Fruit fly (Drosophila melanogaster) whole organism, prepupa: ENCODE results near the gene CG14667.

ENCODE experiments used
- CG11294 ChIP-seq: fragments of 200-800 bp; sonication (Bioruptor generic); IDR thresholded peaks from 2 replicates; pipeline ENCODE4 v1.3.6; 2022; ENCODE audit warnings: missing biosample characterization, missing genetic modification characterization
- CG15336 ChIP-seq: fragments of 200-800 bp; sonication (Bioruptor generic); IDR thresholded peaks from 2 replicates; pipeline ENCODE4 v1.3.6; 2022; ENCODE audit warnings: missing biosample characterization, missing genetic modification characterization
- CG16779 ChIP-seq: fragments of 200-800 bp; sonication (Bioruptor generic); optimal IDR thresholded peaks from 3 replicates; lab custom pipeline; 2017; ENCODE audit warnings: missing biosample characterization, mild to moderate bottlenecking, missing genetic modification characterization
- CG3032 ChIP-seq: fragments of 200-800 bp; optimal IDR thresholded peaks from 2 replicates; lab custom pipeline; 2019; ENCODE audit warnings: missing biosample characterization, mild to moderate bottlenecking, missing genetic modification characterization, moderate library complexity
- CG6163 ChIP-seq: fragments of 200-800 bp; sonication (Bioruptor generic); IDR thresholded peaks from 3 replicates; pipeline ENCODE4 v1.3.6; 2022; ENCODE audit warnings: missing biosample characterization, missing genetic modification characterization
- CG6792 ChIP-seq: fragments of 200-800 bp; sonication (Bioruptor generic); optimal IDR thresholded peaks from 3 replicates; lab custom pipeline; 2016; ENCODE audit warnings: missing biosample characterization, missing genetic modification characterization
- CG6808 ChIP-seq: fragments of 200-800 bp; sonication (Bioruptor generic); optimal IDR thresholded peaks from 3 replicates; lab custom pipeline; 2017; ENCODE audit warnings: missing biosample characterization, missing genetic modification characterization, mild to moderate bottlenecking, moderate library complexity, missing genetic modification reagents
- CG6854 ChIP-seq: fragments of 200-800 bp; sonication (Bioruptor generic); optimal IDR thresholded peaks from 2 replicates; lab custom pipeline; 2017; ENCODE audit warnings: missing biosample characterization, mild to moderate bottlenecking, missing genetic modification characterization
- CG7368 ChIP-seq: fragments of 200-800 bp; sonication (Bioruptor generic); optimal IDR thresholded peaks from 3 replicates; lab custom pipeline; 2016; ENCODE audit warnings: missing biosample characterization, missing genetic modification characterization
- CG8119 ChIP-seq: fragments of 200-800 bp; sonication (Bioruptor generic); IDR thresholded peaks from 3 replicates; pipeline ENCODE4 v1.3.6; 2022; ENCODE audit warnings: missing biosample characterization, missing genetic modification characterization
- CG8632 ChIP-seq: fragments of 200-800 bp; sonication (Bioruptor generic); optimal IDR thresholded peaks from 3 replicates; lab custom pipeline; 2016; ENCODE audit warnings: missing biosample characterization, missing genetic modification characterization
- CG9139 ChIP-seq: fragments of 200-800 bp; sonication (Bioruptor generic); optimal IDR thresholded peaks from 3 replicates; lab custom pipeline; 2017; ENCODE audit warnings: missing biosample characterization, mild to moderate bottlenecking, missing genetic modification characterization
- Eip75B ChIP-seq: fragments of 200-800 bp; sonication (Bioruptor generic); optimal IDR thresholded peaks from 3 replicates; lab custom pipeline; 2016; ENCODE audit warnings: missing biosample characterization, missing genetic modification characterization
- Eip93F ChIP-seq: fragments of 200-800 bp; sonication (Bioruptor generic); optimal IDR thresholded peaks from 2 replicates; lab custom pipeline; 2016; ENCODE audit warnings: missing biosample characterization, mild to moderate bottlenecking, missing genetic modification characterization
- Ets21C ChIP-seq: fragments of 200-800 bp; sonication (Bioruptor generic); optimal IDR thresholded peaks from 3 replicates; lab custom pipeline; 2016; ENCODE audit warnings: missing biosample characterization, missing genetic modification characterization
- Ets96B ChIP-seq: fragments of 200-800 bp; optimal IDR thresholded peaks from 2 replicates; lab custom pipeline; 2019; ENCODE audit warnings: missing biosample characterization, mild to moderate bottlenecking, missing genetic modification characterization, moderate library complexity
- Gug ChIP-seq: fragments of 200-800 bp; sonication (Bioruptor generic); IDR thresholded peaks from 2 replicates; pipeline ENCODE4 v1.3.6; 2022; ENCODE audit warnings: missing biosample characterization, missing genetic modification characterization
- Hr38 ChIP-seq: sonication (Bioruptor generic); optimal IDR thresholded peaks from 2 replicates; lab custom pipeline; 2016; ENCODE audit warnings: missing biosample characterization, missing genetic modification characterization
- Lpt ChIP-seq: fragments of 200-800 bp; sonication (Bioruptor generic); optimal IDR thresholded peaks from 3 replicates; lab custom pipeline; 2016; ENCODE audit warnings: missing biosample characterization, missing genetic modification characterization
- OdsH ChIP-seq: fragments of 200-800 bp; sonication (Bioruptor generic); optimal IDR thresholded peaks from 3 replicates; lab custom pipeline; 2016; ENCODE audit warnings: missing biosample characterization, missing genetic modification characterization
- Smox ChIP-seq: fragments of 200-800 bp; sonication (Bioruptor generic); optimal IDR thresholded peaks from 3 replicates; lab custom pipeline; 2016; ENCODE audit warnings: missing biosample characterization, missing genetic modification characterization
- Sox102F ChIP-seq: fragments of 200-800 bp; sonication (Bioruptor generic); optimal IDR thresholded peaks from 2 replicates; lab custom pipeline; 2016; ENCODE audit warnings: missing biosample characterization, mild to moderate bottlenecking, missing genetic modification characterization
- Sox14 ChIP-seq: fragments of 200-800 bp; sonication (Bioruptor generic); optimal IDR thresholded peaks from 3 replicates; lab custom pipeline; 2016; ENCODE audit warnings: missing biosample characterization, missing genetic modification characterization
- Sox15 ChIP-seq: fragments of 200-800 bp; sonication (Bioruptor generic); optimal IDR thresholded peaks from 3 replicates; lab custom pipeline; 2016; ENCODE audit warnings: missing biosample characterization, missing genetic modification characterization
- dsx ChIP-seq: fragments of 200-800 bp; optimal IDR thresholded peaks from 3 replicates; lab custom pipeline; 2019; ENCODE audit warnings: missing biosample characterization, mild to moderate bottlenecking, missing genetic modification characterization, moderate library complexity; ENCODE audit not compliant: poor library complexity, severe bottlenecking
- esn ChIP-seq: fragments of 200-800 bp; sonication (Bioruptor generic); optimal IDR thresholded peaks from 2 replicates; lab custom pipeline; 2016; ENCODE audit warnings: missing biosample characterization, mild to moderate bottlenecking, missing genetic modification characterization, moderate library complexity
- fd59A ChIP-seq: fragments of 200-800 bp; sonication (Bioruptor generic); optimal IDR thresholded peaks from 2 replicates; lab custom pipeline; 2017; ENCODE audit warnings: missing biosample characterization, mild to moderate bottlenecking, missing genetic modification characterization, missing genetic modification reagents
- fd85E ChIP-seq: fragments of 200-800 bp; sonication (Bioruptor generic); optimal IDR thresholded peaks from 3 replicates; lab custom pipeline; 2016; ENCODE audit warnings: missing biosample characterization, missing genetic modification characterization
- net ChIP-seq: fragments of 200-800 bp; sonication (Bioruptor generic); optimal IDR thresholded peaks from 3 replicates; lab custom pipeline; 2016; ENCODE audit warnings: missing biosample characterization, missing genetic modification characterization
- salr ChIP-seq, 2 experiments: fragments of 200-800 bp; sonication (Bioruptor generic); optimal IDR thresholded peaks; 3 replicates each; lab custom pipeline; 2016 to 2018; ENCODE audit warnings: missing biosample characterization in 2 of 2, missing genetic modification characterization in 2 of 2, mild to moderate bottlenecking in 1 of 2
- spab ChIP-seq: fragments of 200-800 bp; sonication (Bioruptor generic); optimal IDR thresholded peaks from 2 replicates; lab custom pipeline; 2017; ENCODE audit warnings: missing biosample characterization, mild to moderate bottlenecking, missing genetic modification characterization, missing genetic modification reagents
- topi ChIP-seq: fragments of 200-800 bp; sonication (Bioruptor generic); optimal IDR thresholded peaks from 3 replicates; lab custom pipeline; 2016; ENCODE audit warnings: missing biosample characterization, missing genetic modification characterization

CG14667 gene

dm6 chr3R:5422123-5422522, 47.3 kb downstream of the CG14667 start (continued):
- TF ChIP-seq spab (GFP tag; lab: Kevin White, UChicago) (no peak), esn (GFP tag; lab: Kevin White, UChicago) (no peak), Gug (GFP tag; lab: Robert Waterston, UW) (no peak), CG9139 (GFP tag; lab: Kevin White, UChicago) (no peak), CG7368 (GFP tag; lab: Kevin White, UChicago) (no peak), Lpt (GFP tag; lab: Kevin White, UChicago) (no peak), topi (peak; percentile 56), Eip93F (no peak), dsx (GFP tag; lab: Kevin White, UChicago) (peak; percentile 15), CG16779 (no peak), Smox (GFP tag; lab: Kevin White, UChicago) (peak; percentile 16), CG8119 (peak; percentile 51; the same call in 1 of the 3 replicates), Sox102F (GFP tag; lab: Kevin White, UChicago) (peak; percentile 20), CG3032 (no peak), CG8632 (no peak), CG6163 (no peak; the same call in 2 of the 3 replicates), Sox14 (GFP tag; lab: Kevin White, UChicago) (no peak), Ets21C (no peak), salr (GFP tag; optimal IDR thresholded peaks at IDR 0.05; lab: Kevin White, UChicago) (no peak), Sox15 (GFP tag; lab: Kevin White, UChicago) (no peak), CG15336 (peak; percentile 48), Ets96B (no peak), OdsH (GFP tag; lab: Kevin White, UChicago) (no peak), CG6792 (GFP tag; lab: Kevin White, UChicago) (no peak), CG6808 (GFP tag; lab: Kevin White, UChicago) (no peak), CG6854 (GFP tag; lab: Kevin White, UChicago) (no peak), fd59A (GFP tag; lab: Kevin White, UChicago) (no peak), CG11294 (GFP tag; lab: Robert Waterston, UW) (no peak), Hr38 (GFP tag; lab: Kevin White, UChicago) (no peak), net (GFP tag; lab: Kevin White, UChicago) (no peak), fd85E (GFP tag; lab: Kevin White, UChicago) (no peak), Eip75B (GFP tag; lab: Kevin White, UChicago) (no peak)
